Worm (Caenorhabditis elegans) whole organism, L1 larva: ENCODE measurements around the gene tre-2.

Experiments
- C04F5.9 ChIP-seq: sonication (generic microtip); optimal IDR thresholded peaks from 2 replicates; lab custom pipeline; 2016; ENCODE audit warnings: missing genetic modification characterization, missing compliant biosample characterization
- C34B4.2 ChIP-seq: sonication (generic microtip); optimal IDR thresholded peaks from 2 replicates; lab custom pipeline; 2017; ENCODE audit warnings: mild to moderate bottlenecking, missing genetic modification characterization, missing compliant biosample characterization
- F16B12.6 ChIP-seq: fragments of 150-350 bp; optimal IDR thresholded peaks from 2 replicates; lab custom pipeline; 2014; ENCODE audit warnings: missing biosample characterization, missing genetic modification characterization
- Y116A8C.19 ChIP-seq: sonication (generic microtip); optimal IDR thresholded peaks from 2 replicates; lab custom pipeline; 2016; ENCODE audit warnings: missing compliant biosample characterization, missing genetic modification characterization, borderline replicate concordance
- aha-1 ChIP-seq: fragments of 150-350 bp; optimal IDR thresholded peaks from 2 replicates; lab custom pipeline; 2014; ENCODE audit warnings: missing biosample characterization, missing genetic modification characterization
- ceh-63 ChIP-seq: fragments of 200-800 bp; sonication (Bioruptor generic); optimal IDR thresholded peaks from 2 replicates; lab custom pipeline; 2018; ENCODE audit warnings: mild to moderate bottlenecking, missing genetic modification characterization, missing compliant biosample characterization
- ceh-8 ChIP-seq: fragments of 200-800 bp; sonication (Bioruptor generic); optimal IDR thresholded peaks from 2 replicates; lab custom pipeline; 2018; ENCODE audit warnings: mild to moderate bottlenecking, missing genetic modification characterization, moderate library complexity, missing compliant biosample characterization
- ceh-88 ChIP-seq: fragments of 200-800 bp; sonication (Bioruptor generic); IDR thresholded peaks from 2 replicates; pipeline ENCODE4 v1.3.6; 2022; ENCODE audit warnings: missing genetic modification characterization, missing compliant biosample characterization
- ces-1 ChIP-seq: fragments of 150-350 bp; optimal IDR thresholded peaks from 2 replicates; lab custom pipeline; 2014; ENCODE audit warnings: missing biosample characterization, missing genetic modification reagents, missing genetic modification characterization
- dpl-1 ChIP-seq, 3 experiments: fragments of 150-350 bp in 2 of 3; sonication (generic microtip) in 1 of 3; optimal IDR thresholded peaks; 2 replicates each; lab custom pipeline; 2014 to 2017; ENCODE audit warnings: missing biosample characterization in 3 of 3, missing genetic modification characterization in 3 of 3, missing genetic modification reagents in 3 of 3
- egl-13 ChIP-seq: sonication (generic microtip); optimal IDR thresholded peaks from 2 replicates; lab custom pipeline; 2016; ENCODE audit warnings: missing genotype, missing genetic modification reagents, missing genetic modification characterization, missing compliant biosample characterization
- egl-27 ChIP-seq, 2 experiments: fragments of 150-350 bp in 1 of 2; sonication (generic microtip); optimal IDR thresholded peaks; 3 replicates each; lab custom pipeline; 2017 to 2018; ENCODE audit warnings: missing biosample characterization in 2 of 2, missing genetic modification characterization in 2 of 2, missing genetic modification reagents in 2 of 2
- elt-3 ChIP-seq, 6 experiments: fragments of 150-350 bp in 1 of 6; sonication (generic microtip); optimal IDR thresholded peaks; 2 replicates each; lab custom pipeline; 2017 to 2018; ENCODE audit warnings: missing biosample characterization in 6 of 6, missing genetic modification characterization in 6 of 6, inconsistent platforms in 1 of 6
- ets-5 ChIP-seq: fragments of 200-800 bp; sonication (Bioruptor generic); IDR thresholded peaks from 2 replicates; pipeline ENCODE4 v1.3.6; 2022; ENCODE audit warnings: missing genetic modification characterization, missing compliant biosample characterization
- fkh-4 ChIP-seq: sonication (generic microtip); optimal IDR thresholded peaks from 2 replicates; lab custom pipeline; 2016; ENCODE audit warnings: missing compliant biosample characterization, missing genetic modification characterization, borderline replicate concordance
- grh-1 ChIP-seq: fragments of 200-800 bp; sonication (Bioruptor generic); IDR thresholded peaks from 2 replicates; pipeline ENCODE4 v1.3.6; 2022; ENCODE audit warnings: missing genetic modification reagents, missing genetic modification characterization, missing compliant biosample characterization
- hlh-17 ChIP-seq: fragments of 200-800 bp; sonication (Bioruptor generic); optimal IDR thresholded peaks from 2 replicates; lab custom pipeline; 2018; ENCODE audit warnings: missing genetic modification characterization, mild to moderate bottlenecking, missing compliant biosample characterization, moderate library complexity, borderline replicate concordance
- hlh-4 ChIP-seq: sonication (generic microtip); optimal IDR thresholded peaks from 2 replicates; lab custom pipeline; 2016; ENCODE audit warnings: mild to moderate bottlenecking, missing genetic modification characterization, missing compliant biosample characterization
- hpl-2 ChIP-seq: fragments of 150-350 bp; optimal IDR thresholded peaks from 2 replicates; lab custom pipeline; 2014; ENCODE audit warnings: missing biosample characterization, missing genetic modification reagents, missing genetic modification characterization
- irx-1 ChIP-seq: sonication (generic microtip); optimal IDR thresholded peaks from 2 replicates; lab custom pipeline; 2016; ENCODE audit warnings: missing genetic modification characterization, missing compliant biosample characterization
- lin-15B ChIP-seq: fragments of 150-350 bp; sonication (generic microtip); optimal IDR thresholded peaks from 3 replicates; lab custom pipeline; 2014; ENCODE audit warnings: missing biosample characterization, missing genetic modification characterization
- lin-35 ChIP-seq, 2 experiments: fragments of 150-350 bp; optimal IDR thresholded peaks; 2 replicates each; lab custom pipeline; 2014; ENCODE audit warnings: missing biosample characterization in 2 of 2, missing genetic modification characterization in 2 of 2, missing genetic modification reagents in 2 of 2
- lsy-2 ChIP-seq, 2 experiments: fragments of 150-350 bp; optimal IDR thresholded peaks; 2 replicates each; lab custom pipeline; 2014; ENCODE audit warnings: missing biosample characterization in 2 of 2, missing genetic modification characterization in 2 of 2
- mef-2 ChIP-seq: fragments of 150-350 bp; optimal IDR thresholded peaks from 2 replicates; lab custom pipeline; 2014; ENCODE audit warnings: missing biosample characterization, missing genetic modification characterization
- nhr-11 ChIP-seq: fragments of 150-350 bp; optimal IDR thresholded peaks from 2 replicates; lab custom pipeline; 2014; ENCODE audit warnings: missing biosample characterization, missing genetic modification characterization
- nhr-20 ChIP-seq: sonication (generic microtip); optimal IDR thresholded peaks from 2 replicates; lab custom pipeline; 2016; ENCODE audit warnings: mild to moderate bottlenecking, missing genetic modification characterization, missing compliant biosample characterization
- nhr-28 ChIP-seq: fragments of 150-350 bp; optimal IDR thresholded peaks from 2 replicates; lab custom pipeline; 2014; ENCODE audit warnings: missing biosample characterization, missing genetic modification characterization
- nhr-47 ChIP-seq: sonication (generic microtip); optimal IDR thresholded peaks from 2 replicates; lab custom pipeline; 2016; ENCODE audit warnings: mild to moderate bottlenecking, missing genetic modification characterization, moderate library complexity, missing compliant biosample characterization
- nhr-71 ChIP-seq: sonication (generic microtip); optimal IDR thresholded peaks from 2 replicates; lab custom pipeline; 2016; ENCODE audit warnings: mild to moderate bottlenecking, missing genetic modification characterization, moderate library complexity, missing compliant biosample characterization
- nhr-76 ChIP-seq: sonication (generic microtip); optimal IDR thresholded peaks from 2 replicates; lab custom pipeline; 2017; ENCODE audit warnings: missing biosample characterization, missing genetic modification characterization
- nhr-77 ChIP-seq: fragments of 150-350 bp; optimal IDR thresholded peaks from 2 replicates; lab custom pipeline; 2014; ENCODE audit warnings: missing biosample characterization, missing genetic modification characterization
- nhr-85 ChIP-seq: sonication (generic microtip); peaks from one replicate; lab custom pipeline; 2016; ENCODE audit warnings: missing genetic modification characterization, inconsistent platforms, missing compliant biosample characterization
- nhr-90 ChIP-seq: sonication (generic microtip); optimal IDR thresholded peaks from 2 replicates; lab custom pipeline; 2016; ENCODE audit warnings: mild to moderate bottlenecking, missing genetic modification characterization, missing compliant biosample characterization; ENCODE audit not compliant: poor library complexity
- pax-3 ChIP-seq: fragments of 200-800 bp; sonication (Bioruptor generic); optimal IDR thresholded peaks from 2 replicates; lab custom pipeline; 2018; ENCODE audit warnings: mild to moderate bottlenecking, missing genetic modification characterization, moderate library complexity, missing compliant biosample characterization
- pqm-1 ChIP-seq: sonication (generic microtip); optimal IDR thresholded peaks from 3 replicates; lab custom pipeline; 2017; ENCODE audit warnings: missing biosample characterization, missing genetic modification characterization
- skn-1 ChIP-seq: fragments of 150-350 bp; optimal IDR thresholded peaks from 2 replicates; lab custom pipeline; 2014; ENCODE audit warnings: missing biosample characterization, missing genetic modification characterization
- snpc-4 ChIP-seq: fragments of 150-350 bp; optimal IDR thresholded peaks from 2 replicates; lab custom pipeline; 2014; ENCODE audit warnings: missing biosample characterization, missing genetic modification characterization
- snu-23 ChIP-seq: sonication (generic microtip); optimal IDR thresholded peaks from 2 replicates; lab custom pipeline; 2016; ENCODE audit warnings: missing genetic modification characterization, missing compliant biosample characterization
- sox-4 ChIP-seq: sonication (generic microtip); optimal IDR thresholded peaks from 2 replicates; lab custom pipeline; 2016; ENCODE audit warnings: missing genetic modification characterization, missing compliant biosample characterization
- sptf-1 ChIP-seq: fragments of 150-350 bp; optimal IDR thresholded peaks from 2 replicates; lab custom pipeline; 2014; ENCODE audit warnings: missing biosample characterization, missing genetic modification characterization
- swsn-7 ChIP-seq: sonication (generic microtip); optimal IDR thresholded peaks from 2 replicates; lab custom pipeline; 2016; ENCODE audit warnings: missing genetic modification characterization, missing compliant biosample characterization
- tbx-2 ChIP-seq: sonication (generic microtip); optimal IDR thresholded peaks from 2 replicates; lab custom pipeline; 2016; ENCODE audit warnings: missing genetic modification characterization, missing compliant biosample characterization
- tlp-1 ChIP-seq: fragments of 150-350 bp; optimal IDR thresholded peaks from 2 replicates; lab custom pipeline; 2014; ENCODE audit warnings: missing biosample characterization, missing genetic modification characterization
- unc-130 ChIP-seq: fragments of 150-350 bp; optimal IDR thresholded peaks from 2 replicates; lab custom pipeline; 2017; ENCODE audit warnings: missing biosample characterization, missing genetic modification characterization, inconsistent platforms
- unc-62 ChIP-seq: fragments of 150-350 bp; optimal IDR thresholded peaks from 2 replicates; lab custom pipeline; 2014; ENCODE audit warnings: missing biosample characterization, missing genetic modification reagents, missing genetic modification characterization
- unc-86 ChIP-seq: sonication (generic microtip); optimal IDR thresholded peaks from 2 replicates; lab custom pipeline; 2016; ENCODE audit warnings: missing genetic modification characterization, missing compliant biosample characterization
- unc-98 ChIP-seq: fragments of 200-800 bp; sonication (Bioruptor generic); IDR thresholded peaks from 2 replicates; pipeline ENCODE4 v1.3.6; 2022; ENCODE audit warnings: missing genetic modification characterization, missing compliant biosample characterization
- xbp-1 ChIP-seq: sonication (generic microtip); optimal IDR thresholded peaks from 2 replicates; lab custom pipeline; 2016; ENCODE audit warnings: missing genetic modification characterization, missing compliant biosample characterization
- zag-1 ChIP-seq: fragments of 150-350 bp; optimal IDR thresholded peaks from 2 replicates; lab custom pipeline; 2014; ENCODE audit warnings: missing biosample characterization, missing genetic modification characterization
- ztf-11 ChIP-seq, 2 experiments: sonication (generic microtip); optimal IDR thresholded peaks; 2 replicates each; lab custom pipeline; 2016 to 2017; ENCODE audit warnings: missing genetic modification characterization in 2 of 2, missing biosample characterization in 1 of 2, missing compliant biosample characterization in 1 of 2
- ztf-4 ChIP-seq: fragments of 150-350 bp; optimal IDR thresholded peaks from 2 replicates; lab custom pipeline; 2014; ENCODE audit warnings: missing biosample characterization, missing genetic modification characterization

tre-2 gene

DNA sequence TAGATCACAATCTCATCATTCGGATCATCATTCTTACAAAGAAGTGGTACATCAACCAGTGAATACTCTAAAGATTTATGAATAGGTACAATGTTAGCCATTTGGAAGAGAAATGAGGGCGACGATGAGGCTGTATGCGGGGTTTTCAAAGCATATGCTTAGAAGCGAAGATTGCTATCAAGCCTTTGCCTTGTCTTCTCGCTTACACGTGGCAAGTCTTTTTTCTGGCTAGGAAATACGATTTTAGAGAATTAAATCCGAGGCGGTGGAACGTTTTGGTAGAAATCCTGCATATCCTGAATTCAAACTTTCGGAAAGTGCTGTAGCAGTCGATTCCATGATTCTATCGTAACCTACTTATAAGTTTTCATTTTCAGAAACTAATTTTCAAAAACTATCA is 36.8 kb upstream of the tre-2 start, which contains the start of gene T22D1.18:
TSS of gene T22D1.18 (minus strand) at position 101 of the 400 bp plus-strand sequence.
- no peak for TF ChIP-seq swsn-7 (tag; lab: Kevin White, UChicago)
- TF ChIP-seq nhr-85, result peak; percentile 67
- no peak for TF ChIP-seq tlp-1
- no peak for TF ChIP-seq unc-86 (tag; lab: Kevin White, UChicago)

ce11 chrIV:6919318-6919717 is 36.1 kb upstream of the tre-2 start, which contains the start of gene ruvb-2:
Gene ruvb-2 (minus strand): TSS chrIV:6919406.
- TF ChIP-seq hpl-2 (peak; percentile 42), C34B4.2 (tag; lab: Kevin White, UChicago) (no peak), lin-35 (GFP tag; optimal IDR thresholded peaks at IDR 0.05; lab: Kevin White, UChicago) (peak; percentile 91 to 95), hlh-4 (tag; lab: Kevin White, UChicago) (no peak), fkh-4 (tag; lab: Kevin White, UChicago) (peak; percentile 60), nhr-85 (peak; percentile 92), grh-1 (GFP tag; lab: Robert Waterston, UW) (peak; percentile 82), sptf-1 (tag; lab: Kevin White, UChicago) (no peak), Y116A8C.19 (tag; lab: Kevin White, UChicago) (no peak), zag-1 (tag; lab: Kevin White, UChicago) (peak; percentile 23), pax-3 (tag; lab: Kevin White, UChicago) (peak; percentile 65), egl-13 (tag; lab: Kevin White, UChicago) (peak; percentile 80), hlh-17 (GFP tag; lab: Kevin White, UChicago) (no peak), nhr-90 (tag; lab: Kevin White, UChicago) (peak; percentile 89), lsy-2 (tag; optimal IDR thresholded peaks at IDR 0.05; lab: Kevin White, UChicago) (peak; percentile 92 to 94), aha-1 (tag; lab: Kevin White, UChicago) (peak; percentile 4), unc-130 (tag; lab: Kevin White, UChicago) (peak; percentile 92), F16B12.6 (peak; percentile 69), C04F5.9 (peak; percentile 55), irx-1 (tag; lab: Kevin White, UChicago) (peak; percentile 84), xbp-1 (tag; lab: Kevin White, UChicago) (peak; percentile 89), nhr-28 (tag; lab: Kevin White, UChicago) (no peak), lin-15B (tag; lab: Kevin White, UChicago) (peak; percentile 91), nhr-47 (peak; percentile 93), ztf-11 (tag; optimal IDR thresholded peaks at IDR 0.05; lab: Kevin White, UChicago) (peak in 1 of 2 experiments; percentile 62), ceh-63 (GFP tag; lab: Kevin White, UChicago) (no peak), ets-5 (GFP tag; lab: Robert Waterston, UW) (no peak), egl-27 (tag; optimal IDR thresholded peaks at IDR 0.05; lab: Kevin White, UChicago) (no peak), unc-98 (GFP tag; lab: Robert Waterston, UW) (no peak), nhr-20 (peak; percentile 88), elt-3 (tag; optimal IDR thresholded peaks at IDR 0.05; lab: Kevin White, UChicago) (peak in 1 of 6 experiments; percentile 85), ceh-88 (GFP tag; lab: Robert Waterston, UW) (peak; percentile 54), nhr-71 (tag; lab: Kevin White, UChicago) (peak; percentile 94), unc-62 (GFP tag; lab: Kevin White, UChicago) (no peak), pqm-1 (tag; lab: Kevin White, UChicago) (no peak), ces-1 (GFP tag; lab: Kevin White, UChicago) (no peak), mef-2 (tag; lab: Kevin White, UChicago) (peak; percentile 37), swsn-7 (tag; lab: Kevin White, UChicago) (peak; percentile 90), sox-4 (tag; lab: Kevin White, UChicago) (peak; percentile 69), ceh-8 (GFP tag; lab: Kevin White, UChicago) (peak; percentile 81), ztf-4 (peak; percentile 71), snu-23 (GFP tag; lab: Kevin White, UChicago) (peak; percentile 93), nhr-76 (tag; lab: Kevin White, UChicago) (no peak), nhr-77 (tag; lab: Kevin White, UChicago) (peak; percentile 71), nhr-11 (peak; percentile 68), skn-1 (tag; lab: Kevin White, UChicago) (peak; percentile 93), tbx-2 (tag; lab: Kevin White, UChicago) (peak; percentile 88), dpl-1 (GFP tag; optimal IDR thresholded peaks at IDR 0.05; lab: Kevin White, UChicago) (peak; percentile 89 to 92 (median 91)), snpc-4 (peak; percentile 92)
